Worm (Caenorhabditis elegans) whole organism, early embryonic: ENCODE measurements around the gene pcp-5.

Experiments used
- B0310.2 ChIP-seq: sonication (generic microtip); optimal IDR thresholded peaks from 2 replicates; lab custom pipeline; 2016; ENCODE audit warnings: mild to moderate bottlenecking, missing genetic modification characterization, missing compliant biosample characterization
- F13C5.2 ChIP-seq: sonication (generic microtip); optimal IDR thresholded peaks from 2 replicates; lab custom pipeline; 2017; ENCODE audit warnings: mild to moderate bottlenecking, missing genetic modification characterization, inconsistent platforms, missing compliant biosample characterization
- aly-1 ChIP-seq: sonication (generic microtip); optimal IDR thresholded peaks from 2 replicates; lab custom pipeline; 2016; ENCODE audit warnings: missing genetic modification characterization, missing compliant biosample characterization
- ama-1 ChIP-seq: fragments of 150-350 bp; optimal IDR thresholded peaks from 2 replicates; lab custom pipeline; 2014
- ceh-13 ChIP-seq: fragments of 200-800 bp; sonication (Bioruptor generic); optimal IDR thresholded peaks from 2 replicates; lab custom pipeline; 2018; ENCODE audit warnings: mild to moderate bottlenecking, missing genetic modification characterization, missing compliant biosample characterization
- ceh-36 ChIP-seq: sonication (generic microtip); optimal IDR thresholded peaks from 2 replicates; lab custom pipeline; 2016; ENCODE audit warnings: missing genetic modification characterization, inconsistent platforms, missing compliant biosample characterization
- ets-7 ChIP-seq: sonication (generic microtip); optimal IDR thresholded peaks from 2 replicates; lab custom pipeline; 2016; ENCODE audit warnings: missing genotype, missing genetic modification characterization, missing compliant biosample characterization
- flt-1 ChIP-seq: fragments of 200-800 bp; sonication (Bioruptor generic); IDR thresholded peaks from 2 replicates; pipeline ENCODE4 v1.3.6; 2022; ENCODE audit warnings: missing genetic modification characterization, missing compliant biosample characterization
- hmbx-1 ChIP-seq: sonication (generic microtip); optimal IDR thresholded peaks from 2 replicates; lab custom pipeline; 2016; ENCODE audit warnings: mild to moderate bottlenecking, missing genetic modification characterization, missing compliant biosample characterization
- hmg-4 ChIP-seq: fragments of 200-800 bp; sonication (Bioruptor generic); optimal IDR thresholded peaks from 2 replicates; lab custom pipeline; 2018; ENCODE audit warnings: mild to moderate bottlenecking, missing genetic modification characterization, missing compliant biosample characterization
- hnd-1 ChIP-seq: sonication (generic microtip); optimal IDR thresholded peaks from 2 replicates; lab custom pipeline; 2016; ENCODE audit warnings: missing genetic modification characterization, missing compliant biosample characterization
- pes-1 ChIP-seq: fragments of 200-800 bp; sonication (Bioruptor generic); IDR thresholded peaks from 2 replicates; pipeline ENCODE4 v1.3.6; 2022; ENCODE audit warnings: missing genetic modification reagents, missing genetic modification characterization, missing compliant biosample characterization
- scrt-1 ChIP-seq: fragments of 200-800 bp; sonication (Bioruptor generic); IDR thresholded peaks from 2 replicates; pipeline ENCODE4 v1.3.6; 2022; ENCODE audit warnings: missing genetic modification characterization, missing compliant biosample characterization
- sea-1 ChIP-seq: fragments of 200-800 bp; sonication (Bioruptor generic); conservative IDR thresholded peaks from 2 replicates; pipeline ENCODE4 v1.3.6; 2022; ENCODE audit warnings: missing genetic modification characterization, missing compliant biosample characterization
- tbx-11 ChIP-seq: fragments of 200-800 bp; sonication (Bioruptor generic); IDR thresholded peaks from 2 replicates; pipeline ENCODE4 v1.3.6; 2022; ENCODE audit warnings: missing genetic modification characterization, missing compliant biosample characterization
- tbx-37 ChIP-seq: fragments of 200-800 bp; sonication (Bioruptor generic); conservative IDR thresholded peaks from 2 replicates; pipeline ENCODE4 v1.3.6; 2022; ENCODE audit warnings: missing genetic modification reagents, missing genetic modification characterization, missing compliant biosample characterization
- tra-4 ChIP-seq: sonication (generic microtip); optimal IDR thresholded peaks from 2 replicates; lab custom pipeline; 2017; ENCODE audit warnings: missing genetic modification characterization, missing compliant biosample characterization

Gene pcp-5

DNA sequence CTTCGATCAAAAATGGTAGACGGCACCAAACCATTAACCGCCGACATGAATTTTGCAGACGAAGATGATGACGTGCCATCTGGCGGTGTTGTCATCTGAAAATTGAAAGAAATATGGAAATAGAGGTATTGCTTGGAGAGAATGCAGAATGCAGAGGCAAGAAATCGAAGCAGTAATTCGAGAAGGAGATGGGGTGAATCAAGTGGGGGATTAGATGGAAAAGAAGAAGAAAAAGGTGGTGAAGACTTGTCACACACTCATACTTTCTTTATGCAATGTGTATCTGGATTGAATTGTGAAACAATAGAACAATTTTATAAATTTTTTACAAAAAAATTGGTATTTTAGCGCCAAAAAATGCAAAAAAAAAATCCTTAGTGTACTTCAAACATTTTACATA is 17.4 kb upstream of the pcp-5 start, which contains the start of gene tag-250:
TSS of gene tag-250 (minus strand) at position 101 of the 400 bp plus-strand sequence.
- no peak for TF ChIP-seq hnd-1 (tag; lab: Kevin White, UChicago)
- TF ChIP-seq ama-1 (lab: Kevin White, UChicago): no peak
- no peak for TF ChIP-seq ets-7 (tag; lab: Kevin White, UChicago)
- no peak for TF ChIP-seq B0310.2
- no peak for TF ChIP-seq ceh-36 (tag; lab: Kevin White, UChicago)
- no peak for TF ChIP-seq tra-4 (tag; lab: Kevin White, UChicago)
- TF ChIP-seq hmg-4 (GFP tag; lab: Kevin White, UChicago): no peak
- no peak for TF ChIP-seq scrt-1 (GFP tag; lab: Robert Waterston, UW)
- TF ChIP-seq F13C5.2: no peak
- no peak for TF ChIP-seq flt-1 (GFP tag; lab: Robert Waterston, UW)
- no peak for TF ChIP-seq tbx-11 (GFP tag; lab: Robert Waterston, UW)
- TF ChIP-seq ceh-13 (GFP tag; lab: Kevin White, UChicago): no peak
- TF ChIP-seq aly-1 (tag; lab: Kevin White, UChicago): no peak
- no peak for TF ChIP-seq hmbx-1
- TF ChIP-seq sea-1: no peak
- no peak for TF ChIP-seq tbx-37 (GFP tag; lab: Robert Waterston, UW)
- no peak for TF ChIP-seq pes-1

DNA sequence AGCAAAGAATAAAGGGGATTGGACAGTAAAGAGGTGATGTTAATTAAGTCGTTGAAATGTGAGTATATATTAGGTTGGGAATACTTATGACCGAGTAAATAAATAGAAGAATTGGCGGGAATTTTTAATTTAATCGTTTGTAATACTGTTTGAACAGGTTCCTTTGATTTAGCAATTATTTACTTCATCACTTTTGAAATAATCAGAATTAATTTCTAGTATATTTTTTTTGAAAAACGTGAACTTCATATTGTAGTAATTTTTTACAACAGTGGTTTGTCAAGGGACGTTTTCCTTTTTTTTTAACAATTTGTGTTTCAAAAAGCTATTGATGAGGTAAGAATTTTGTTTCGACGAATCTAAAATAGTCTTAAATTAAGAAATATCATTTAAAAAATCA is 14.8 kb upstream of the pcp-5 start, which contains the start of gene C29E4.17:
TSS of gene C29E4.17 (plus strand) at position 301 of the 400 bp plus-strand sequence.
- TF ChIP-seq hnd-1 (tag; lab: Kevin White, UChicago) (no peak), pes-1 (no peak)

DNA sequence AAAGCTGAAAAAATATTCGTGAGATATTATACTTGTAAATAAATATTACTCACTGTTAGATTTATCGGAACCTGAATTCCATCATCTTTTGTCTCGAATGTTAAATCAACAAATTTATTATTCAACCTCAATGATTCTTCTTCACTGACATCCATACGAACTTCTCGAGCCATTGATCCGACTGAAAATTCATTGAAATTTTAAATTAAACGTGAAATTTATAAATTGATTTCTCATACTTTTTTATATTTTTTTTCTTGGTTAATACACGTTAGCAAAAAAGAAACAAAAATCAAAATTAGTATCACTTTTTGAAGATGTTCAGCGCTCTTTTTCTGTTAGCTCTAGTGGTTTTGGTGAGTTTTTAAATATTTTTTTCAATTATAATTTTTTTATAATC is 12.4 kb upstream of the pcp-5 start, which contains the start of gene C29E4.14:
TSS of gene C29E4.14 (plus strand) at position 301 of the 400 bp plus-strand sequence.
- TF ChIP-seq sea-1 (no peak), F13C5.2 (no peak), tra-4 (tag; lab: Kevin White, UChicago) (no peak), ama-1 (lab: Kevin White, UChicago) (no peak), ceh-13 (GFP tag; lab: Kevin White, UChicago) (no peak), pes-1 (no peak)

DNA sequence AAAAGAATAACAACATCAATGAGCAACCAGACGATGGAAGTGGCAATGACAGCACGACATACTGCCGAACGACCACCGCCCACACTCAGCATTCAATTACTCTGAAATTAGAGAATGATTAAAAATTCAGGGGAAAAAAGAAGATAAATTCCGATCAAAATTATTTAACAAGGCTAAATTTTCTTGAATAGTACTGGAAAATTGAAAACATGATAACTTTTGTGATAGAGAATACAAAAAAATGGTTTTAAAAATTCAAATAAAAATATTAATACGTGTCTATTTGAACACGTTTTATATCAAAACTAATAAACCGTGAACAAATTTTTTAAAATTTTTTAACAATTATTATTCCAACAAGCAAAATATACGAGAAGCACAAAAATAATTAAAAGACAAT is 10.3 kb upstream of the pcp-5 start, which contains the start of gene gly-3:
TSS of gene gly-3 (minus strand) at position 101 of the 400 bp plus-strand sequence.
- no peak for TF ChIP-seq ceh-13 (GFP tag; lab: Kevin White, UChicago)
- TF ChIP-seq B0310.2: no peak
- no peak for TF ChIP-seq hmg-4 (GFP tag; lab: Kevin White, UChicago)
- TF ChIP-seq tra-4 (tag; lab: Kevin White, UChicago): no peak
- TF ChIP-seq tbx-11 (GFP tag; lab: Robert Waterston, UW): no peak
- no peak for TF ChIP-seq hmbx-1
- TF ChIP-seq scrt-1 (GFP tag; lab: Robert Waterston, UW): no peak
- TF ChIP-seq sea-1: no peak
- no peak for TF ChIP-seq ama-1 (lab: Kevin White, UChicago)
- TF ChIP-seq ceh-36 (tag; lab: Kevin White, UChicago): no peak
- TF ChIP-seq ets-7 (tag; lab: Kevin White, UChicago): no peak
- no peak for TF ChIP-seq flt-1 (GFP tag; lab: Robert Waterston, UW)
- TF ChIP-seq hnd-1 (tag; lab: Kevin White, UChicago): no peak
- no peak for TF ChIP-seq aly-1 (tag; lab: Kevin White, UChicago)
- no peak for TF ChIP-seq pes-1

DNA sequence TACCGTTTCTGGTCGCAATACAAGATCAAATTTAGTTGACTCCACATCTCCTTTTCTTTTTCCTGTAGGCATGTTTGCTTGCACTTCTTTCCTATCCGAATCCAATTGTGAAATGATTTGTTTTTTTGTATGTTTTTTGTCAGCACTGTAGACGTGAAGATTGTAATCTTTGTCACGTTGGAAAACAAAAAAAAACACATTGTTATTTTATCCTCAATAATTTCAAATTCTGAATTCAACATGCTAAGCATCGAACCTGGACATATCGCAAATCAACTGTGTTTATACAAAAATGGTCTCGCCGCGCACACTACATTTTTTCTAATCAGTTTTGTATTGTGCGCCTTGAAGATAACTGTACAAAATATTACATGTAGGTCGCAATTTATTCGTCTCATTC is 6.1 kb upstream of the pcp-5 start, which contains the start of gene ZK688.12:
TSS of gene ZK688.12 (minus strand) at position 101 of the 400 bp plus-strand sequence.
- TF ChIP-seq tra-4 (tag; lab: Kevin White, UChicago): no peak
- no peak for TF ChIP-seq F13C5.2
- no peak for TF ChIP-seq ceh-13 (GFP tag; lab: Kevin White, UChicago)
- no peak for TF ChIP-seq scrt-1 (GFP tag; lab: Robert Waterston, UW)
- TF ChIP-seq tbx-37 (GFP tag; lab: Robert Waterston, UW): no peak
- TF ChIP-seq pes-1: no peak
- no peak for TF ChIP-seq sea-1
- TF ChIP-seq ceh-36 (tag; lab: Kevin White, UChicago): no peak
- TF ChIP-seq hmg-4 (GFP tag; lab: Kevin White, UChicago): no peak
- no peak for TF ChIP-seq flt-1 (GFP tag; lab: Robert Waterston, UW)
- TF ChIP-seq B0310.2: no peak

DNA sequence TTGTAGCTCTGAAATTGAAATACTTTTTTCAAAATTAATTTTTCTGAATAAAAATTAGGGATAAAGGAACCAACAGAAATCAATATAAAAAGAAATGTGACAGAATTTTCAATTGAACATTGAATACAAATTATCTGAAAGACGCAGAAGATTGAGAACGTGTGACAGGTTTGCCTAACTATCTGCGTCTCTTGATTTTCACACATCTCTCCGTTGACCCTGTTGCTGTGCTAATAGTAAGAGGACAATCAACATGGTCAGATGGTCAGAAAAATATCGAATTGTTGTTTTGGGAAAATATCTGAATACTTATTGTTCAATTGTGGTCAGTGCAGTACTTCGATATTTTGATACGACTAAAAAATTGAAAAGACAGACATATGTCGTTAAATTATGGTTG is 4.2 kb upstream of the pcp-5 start, which contains the start of gene ZK688.7:
TSS of gene ZK688.7 (minus strand) at position 14 of the 400 bp plus-strand sequence.
- TF ChIP-seq hmbx-1 (no peak), F13C5.2 (no peak), hnd-1 (tag; lab: Kevin White, UChicago) (no peak), ceh-36 (tag; lab: Kevin White, UChicago) (no peak), hmg-4 (GFP tag; lab: Kevin White, UChicago) (no peak), ceh-13 (GFP tag; lab: Kevin White, UChicago) (no peak)

DNA sequence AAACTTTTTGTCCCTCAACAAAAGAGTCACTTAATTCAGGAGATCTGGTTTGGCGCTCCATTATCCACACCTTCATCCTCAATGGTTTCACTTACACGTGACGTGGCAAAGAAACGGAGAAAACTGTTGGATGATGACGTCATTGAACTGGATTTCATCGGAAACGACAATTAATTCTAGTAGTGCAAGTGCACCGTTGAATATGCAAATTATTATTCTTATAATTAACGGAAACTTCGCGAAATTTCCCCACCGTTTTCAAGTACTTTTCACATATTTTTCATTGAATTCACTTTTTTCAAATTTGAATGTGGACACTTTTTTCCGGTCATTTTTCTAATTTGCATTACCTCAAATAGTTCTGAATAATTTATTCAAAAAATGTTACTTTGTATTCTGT is 1.8 kb upstream of the pcp-5 start, which contains the start of gene ZK688.1:
TSS of gene ZK688.1 (plus strand) at position 301 of the 400 bp plus-strand sequence.
- no peak for TF ChIP-seq scrt-1 (GFP tag; lab: Robert Waterston, UW)
- no peak for TF ChIP-seq pes-1
- no peak for TF ChIP-seq F13C5.2
- no peak for TF ChIP-seq hmg-4 (GFP tag; lab: Kevin White, UChicago)
- TF ChIP-seq tra-4 (tag; lab: Kevin White, UChicago): no peak
- TF ChIP-seq B0310.2: no peak
- TF ChIP-seq tbx-11 (GFP tag; lab: Robert Waterston, UW): no peak
- no peak for TF ChIP-seq aly-1 (tag; lab: Kevin White, UChicago)
- TF ChIP-seq ceh-36 (tag; lab: Kevin White, UChicago): no peak
- TF ChIP-seq hnd-1 (tag; lab: Kevin White, UChicago): no peak
- TF ChIP-seq ets-7 (tag; lab: Kevin White, UChicago): no peak
- TF ChIP-seq sea-1: no peak
- no peak for TF ChIP-seq ceh-13 (GFP tag; lab: Kevin White, UChicago)
- TF ChIP-seq hmbx-1: no peak
- no peak for TF ChIP-seq tbx-37 (GFP tag; lab: Robert Waterston, UW)
- TF ChIP-seq flt-1 (GFP tag; lab: Robert Waterston, UW): no peak
- TF ChIP-seq ama-1 (lab: Kevin White, UChicago): no peak
